Worm (Caenorhabditis elegans) whole organism, early embryonic: ENCODE results near the gene flp-14.

Experiments used
- B0310.2 ChIP-seq: sonication (generic microtip); optimal IDR thresholded peaks from 2 replicates; lab custom pipeline; 2016; ENCODE audit warnings: mild to moderate bottlenecking, missing genetic modification characterization, missing compliant biosample characterization
- F13C5.2 ChIP-seq: sonication (generic microtip); optimal IDR thresholded peaks from 2 replicates; lab custom pipeline; 2017; ENCODE audit warnings: mild to moderate bottlenecking, missing genetic modification characterization, inconsistent platforms, missing compliant biosample characterization
- aly-1 ChIP-seq: sonication (generic microtip); optimal IDR thresholded peaks from 2 replicates; lab custom pipeline; 2016; ENCODE audit warnings: missing genetic modification characterization, missing compliant biosample characterization
- ama-1 ChIP-seq: fragments of 150-350 bp; optimal IDR thresholded peaks from 2 replicates; lab custom pipeline; 2014
- ceh-13 ChIP-seq: fragments of 200-800 bp; sonication (Bioruptor generic); optimal IDR thresholded peaks from 2 replicates; lab custom pipeline; 2018; ENCODE audit warnings: mild to moderate bottlenecking, missing genetic modification characterization, missing compliant biosample characterization
- ceh-36 ChIP-seq: sonication (generic microtip); optimal IDR thresholded peaks from 2 replicates; lab custom pipeline; 2016; ENCODE audit warnings: missing genetic modification characterization, inconsistent platforms, missing compliant biosample characterization
- ets-7 ChIP-seq: sonication (generic microtip); optimal IDR thresholded peaks from 2 replicates; lab custom pipeline; 2016; ENCODE audit warnings: missing genotype, missing genetic modification characterization, missing compliant biosample characterization
- hmbx-1 ChIP-seq: sonication (generic microtip); optimal IDR thresholded peaks from 2 replicates; lab custom pipeline; 2016; ENCODE audit warnings: mild to moderate bottlenecking, missing genetic modification characterization, missing compliant biosample characterization
- hnd-1 ChIP-seq: sonication (generic microtip); optimal IDR thresholded peaks from 2 replicates; lab custom pipeline; 2016; ENCODE audit warnings: missing genetic modification characterization, missing compliant biosample characterization
- scrt-1 ChIP-seq: fragments of 200-800 bp; sonication (Bioruptor generic); IDR thresholded peaks from 2 replicates; pipeline ENCODE4 v1.3.6; 2022; ENCODE audit warnings: missing genetic modification characterization, missing compliant biosample characterization
- sea-1 ChIP-seq: fragments of 200-800 bp; sonication (Bioruptor generic); conservative IDR thresholded peaks from 2 replicates; pipeline ENCODE4 v1.3.6; 2022; ENCODE audit warnings: missing genetic modification characterization, missing compliant biosample characterization

- TF ChIP-seq B0310.2 = no peak
- no peak for TF ChIP-seq ama-1 (lab: Kevin White, UChicago)
- TF ChIP-seq sea-1 (GFP tag; lab: Robert Waterston, UW) = 0 out of 2 replicates have a peak, but pooled peaks have one; percentile 22
- peak; percentile 3 for TF ChIP-seq ets-7 (tag; lab: Kevin White, UChicago)
- TF ChIP-seq aly-1 (tag; lab: Kevin White, UChicago) = no peak
- peak; percentile 34 for TF ChIP-seq ceh-13 (GFP tag; lab: Kevin White, UChicago)
- peak; percentile 54 for TF ChIP-seq ceh-36
- TF ChIP-seq hnd-1 = peak; percentile 48
- peak; percentile 33 for TF ChIP-seq hmbx-1 (tag; lab: Kevin White, UChicago)
- no peak for TF ChIP-seq scrt-1
- peak; percentile 91 for TF ChIP-seq F13C5.2 (tag; lab: Kevin White, UChicago)
Measured at ce11 chrIII:12874606-12875066, 35.7 kb upstream of the flp-14 start, which contains the start of the genes mrg-1 and spcs-2.
